Worm (Caenorhabditis elegans): Measurements from ENCODE around the gene C39E9.7.

C39E9.7 gene

ce11 chrIV:13104900-13105299, 28.4 kb upstream of the C39E9.7 start, which contains the start of gene rde-11:
TSS of gene rde-11 (plus strand) at chrIV:13105200.
- TF ChIP-seq efl-1 (GFP tag; optimal IDR thresholded peaks at IDR 0.05), result peak; percentile 44
- peak; percentile 63 for TF ChIP-seq madf-6 (GFP tag; IDR thresholded peaks at IDR 0.05)
- no peak for TF ChIP-seq lin-26 (GFP tag; IDR thresholded peaks at IDR 0.05)
- TF ChIP-seq xnd-1 (tag; optimal IDR thresholded peaks at IDR 0.05), result peak; percentile 49

ce11 chrIV:13100415-13100814, 23.9 kb upstream of the C39E9.7 start, which contains the start of gene fask-1:
TSS of gene fask-1 (plus strand) at chrIV:13100715.
- TF ChIP-seq him-1 (tag; optimal IDR thresholded peaks at IDR 0.05) (no peak), dox-1 (GFP tag; IDR thresholded peaks at IDR 0.05) (no peak), Y53G8AR.9 (GFP tag; conservative IDR thresholded peaks at IDR 0.05) (no peak), ccch-3 (GFP tag; optimal IDR thresholded peaks at IDR 0.05) (no peak), Y53F4B.3 (GFP tag; IDR thresholded peaks at IDR 0.05) (no peak), snpc-1.1 (tag; optimal IDR thresholded peaks at IDR 0.05; ENCODE audit: insufficient read depth) (no peak), gei-17 (GFP tag; optimal IDR thresholded peaks at IDR 0.05) (no peak), attf-5 (GFP tag; optimal IDR thresholded peaks at IDR 0.05) (no peak), egl-18 (GFP tag; IDR thresholded peaks at IDR 0.05) (no peak), hmg-20 (GFP tag; IDR thresholded peaks at IDR 0.05) (no peak), sdz-38 (tag; optimal IDR thresholded peaks at IDR 0.05) (no peak), zfh-2 (GFP tag; conservative IDR thresholded peaks at IDR 0.05) (no peak), bed-1 (GFP tag; IDR thresholded peaks at IDR 0.05) (no peak), B0019.2 (GFP tag; conservative IDR thresholded peaks at IDR 0.05) (no peak), ceh-100 (GFP tag; IDR thresholded peaks at IDR 0.05) (no peak), ztf-18 (tag; optimal IDR thresholded peaks at IDR 0.05) (no peak)

ce11 chrIV:13098652-13099051, 22.1 kb upstream of the C39E9.7 start, which contains the start of the genes dli-1, tin-9.2 and exos-4.1:
TSS of gene dli-1 (minus strand) at chrIV:13098792.
TSS of gene tin-9.2 (plus strand) at chrIV:13098995.
TSS of gene exos-4.1 (plus strand) at chrIV:13098999.
- TF ChIP-seq Y95B8A.8 (GFP tag; IDR thresholded peaks at IDR 0.05) (no peak), ceh-100 (GFP tag; IDR thresholded peaks at IDR 0.05) (peak; percentile 42; the same call in 1 of the 2 replicates), lin-54 (GFP tag; optimal IDR thresholded peaks at IDR 0.05) (peak; percentile 71), ama-1 (optimal IDR thresholded peaks at IDR 0.05) (no peak), ama-1 (GFP tag; optimal IDR thresholded peaks at IDR 0.05) (no peak), B0035.1 (tag; optimal IDR thresholded peaks at IDR 0.05) (no peak), F57C9.4 (tag; optimal IDR thresholded peaks at IDR 0.05) (no peak), ztf-22 (GFP tag; optimal IDR thresholded peaks at IDR 0.05) (no peak), madf-3 (GFP tag; IDR thresholded peaks at IDR 0.05) (no peak), atf-7 (tag; optimal IDR thresholded peaks at IDR 0.05) (no peak), Y67H2A.10 (GFP tag; conservative IDR thresholded peaks at IDR 0.05) (no peak), F10E7.11 (tag; optimal IDR thresholded peaks at IDR 0.05) (no peak), pha-4 (tag; optimal IDR thresholded peaks at IDR 0.05) (no peak), efl-1 (GFP tag; optimal IDR thresholded peaks at IDR 0.05) (peak; percentile 39), tbx-9 (tag; optimal IDR thresholded peaks at IDR 0.05; ENCODE audit: borderline replicate concordance) (no peak), nhr-27 (tag; optimal IDR thresholded peaks at IDR 0.05) (no peak), F33H1.4 (GFP tag; IDR thresholded peaks at IDR 0.05) (peak; percentile 75), F23B12.7 (tag; optimal IDR thresholded peaks at IDR 0.05; ENCODE audit: insufficient read depth) (peak; percentile 84), C06A6.2 (GFP tag; conservative IDR thresholded peaks at IDR 0.05) (no peak), hmg-1.2 (GFP tag; IDR thresholded peaks at IDR 0.05) (peak; percentile 98), pbrm-1 (GFP tag; IDR thresholded peaks at IDR 0.05) (peak; percentile 38; the same call in 1 of the 2 replicates), madf-8 (GFP tag; conservative IDR thresholded peaks at IDR 0.05) (0 out of 2 replicates have a peak, but pooled peaks have one; percentile 4), attf-5 (GFP tag; optimal IDR thresholded peaks at IDR 0.05) (peak; percentile 80), snpc-1.1 (tag; optimal IDR thresholded peaks at IDR 0.05; ENCODE audit: insufficient read depth) (no peak), F37B4.10 (GFP tag; IDR thresholded peaks at IDR 0.05) (no peak), ekl-4 (GFP tag; IDR thresholded peaks at IDR 0.05) (no peak), dpl-1 (GFP tag; optimal IDR thresholded peaks at IDR 0.05) (peak; percentile 58), mcd-1 (GFP tag; IDR thresholded peaks at IDR 0.05) (peak; percentile 77), nhr-90 (tag; optimal IDR thresholded peaks at IDR 0.05) (no peak), dox-1 (GFP tag; IDR thresholded peaks at IDR 0.05) (peak; percentile 77), C17E4.6 (GFP tag; IDR thresholded peaks at IDR 0.05) (no peak), cebp-2 (GFP tag; IDR thresholded peaks at IDR 0.05) (no peak)
